Fruit fly (Drosophila melanogaster) Kc167 (cell line): Measurements from ENCODE around the gene CG15740.

Source experiments
- Myc ChIP-seq: fragments of >200 bp; optimal IDR thresholded peaks from 2 replicates; lab custom pipeline; 2017; ENCODE audit warnings: missing external identifiers
- h ChIP-seq: fragments of >200 bp; optimal IDR thresholded peaks from 3 replicates; lab custom pipeline; 2018; ENCODE audit warnings: missing external identifiers
- psq ChIP-seq: fragments of >200 bp; optimal IDR thresholded peaks from 2 replicates; lab custom pipeline; 2017; ENCODE audit warnings: missing external identifiers
- ttk ChIP-seq: sonication (Bioruptor generic); optimal IDR thresholded peaks from 2 replicates; lab custom pipeline; 2017; ENCODE audit warnings: missing external identifiers

dm6 chrX:11882447-11882846 lies 36.5 kb upstream of the CG15740 start:
- TF ChIP-seq ttk, result no peak
- TF ChIP-seq psq (lab: Kevin White, UChicago), result no peak
- no peak for TF ChIP-seq Myc (lab: Kevin White, UChicago)
- TF ChIP-seq h (lab: Kevin White, UChicago), result no peak
